Fruit fly (Drosophila melanogaster) whole organism, embryonic: Measurements from ENCODE around the gene STUB1.

Experiments used
- Asciz ChIP-seq: fragments of 200-800 bp; sonication (Bioruptor generic); optimal IDR thresholded peaks from 2 replicates; lab custom pipeline; 2017; ENCODE audit warnings: missing biosample characterization, mild to moderate bottlenecking, missing genetic modification characterization, missing genetic modification reagents
- B-H1 ChIP-seq: fragments of 200-800 bp; sonication (Bioruptor generic); IDR thresholded peaks from 3 replicates; pipeline ENCODE4 v1.3.6; 2022; ENCODE audit warnings: missing biosample characterization, missing genetic modification characterization
- CG12219 ChIP-seq: fragments of 200-800 bp; sonication (Bioruptor generic); optimal IDR thresholded peaks from 3 replicates; lab custom pipeline; 2018; ENCODE audit warnings: missing biosample characterization, mild to moderate bottlenecking, missing genetic modification characterization
- CG12769 ChIP-seq: fragments of 200-800 bp; sonication (Bioruptor generic); optimal IDR thresholded peaks from 2 replicates; lab custom pipeline; 2019; ENCODE audit warnings: missing biosample characterization, mild to moderate bottlenecking, missing genetic modification characterization, moderate library complexity
- CG15514 ChIP-seq: fragments of 200-800 bp; sonication (Bioruptor generic); optimal IDR thresholded peaks from 3 replicates; lab custom pipeline; 2017; ENCODE audit warnings: missing biosample characterization, missing genetic modification characterization, mild to moderate bottlenecking, moderate library complexity, missing genetic modification reagents
- CG2116 ChIP-seq: fragments of 200-800 bp; sonication (Bioruptor generic); optimal IDR thresholded peaks from 3 replicates; lab custom pipeline; 2018; ENCODE audit warnings: missing biosample characterization, mild to moderate bottlenecking, missing genetic modification characterization
- CG2129 ChIP-seq: fragments of 200-800 bp; sonication (Bioruptor generic); IDR thresholded peaks from 2 replicates; pipeline ENCODE4 v1.3.6; 2022; ENCODE audit warnings: missing biosample characterization, missing genetic modification characterization; ENCODE audit not compliant: partially characterized antibody
- CG30403 ChIP-seq: fragments of 200-800 bp; sonication (Bioruptor generic); optimal IDR thresholded peaks from 3 replicates; lab custom pipeline; 2016; ENCODE audit warnings: missing biosample characterization, missing genetic modification characterization
- CG4328 ChIP-seq: fragments of 200-800 bp; sonication (Bioruptor generic); optimal IDR thresholded peaks from 3 replicates; lab custom pipeline; 2017; ENCODE audit warnings: missing biosample characterization, missing genetic modification reagents, missing genetic modification characterization
- CG6272 ChIP-seq: fragments of 200-800 bp; sonication (Bioruptor generic); IDR thresholded peaks from 2 replicates; pipeline ENCODE4 v1.3.6; 2022; ENCODE audit warnings: missing biosample characterization, missing genetic modification characterization
- CG6791 ChIP-seq: fragments of 200-800 bp; sonication (Bioruptor generic); IDR thresholded peaks from 3 replicates; pipeline ENCODE4 v1.3.6; 2022; ENCODE audit warnings: missing biosample characterization, missing genetic modification characterization; ENCODE audit not compliant: partially characterized antibody
- CG7556 ChIP-seq: fragments of 200-800 bp; sonication (Bioruptor generic); optimal IDR thresholded peaks from 2 replicates; lab custom pipeline; 2017; ENCODE audit warnings: missing biosample characterization, mild to moderate bottlenecking, missing genetic modification characterization
- CG8290 ChIP-seq, 3 experiments: fragments of 200-800 bp; sonication (Bioruptor generic); optimal IDR thresholded peaks; 2 replicates each; lab custom pipeline; 2016 to 2019; ENCODE audit warnings: missing biosample characterization in 3 of 3, missing genetic modification characterization in 3 of 3, mild to moderate bottlenecking in 2 of 3, moderate library complexity in 1 of 3
- CG8359 ChIP-seq: fragments of 200-800 bp; sonication (Bioruptor generic); optimal IDR thresholded peaks from 2 replicates; lab custom pipeline; 2017; ENCODE audit warnings: missing biosample characterization, mild to moderate bottlenecking, missing genetic modification characterization, borderline replicate concordance
- CG8478 ChIP-seq: fragments of >200 bp; optimal IDR thresholded peaks from 2 replicates; lab custom pipeline; 2018
- CG9932 ChIP-seq: fragments of 200-800 bp; sonication (Bioruptor generic); IDR thresholded peaks from 2 replicates; pipeline ENCODE4 v1.3.6; 2022; ENCODE audit warnings: missing biosample characterization, missing genetic modification characterization
- Dll ChIP-seq: fragments of 200-800 bp; sonication (Bioruptor generic); IDR thresholded peaks from 4 replicates; pipeline ENCODE4 v1.3.6; 2022; ENCODE audit warnings: missing biosample characterization, missing genetic modification characterization; ENCODE audit not compliant: partially characterized antibody
- HHEX ChIP-seq: fragments of 200-800 bp; sonication (Bioruptor generic); optimal IDR thresholded peaks from 3 replicates; lab custom pipeline; 2017; ENCODE audit warnings: missing biosample characterization, mild to moderate bottlenecking, missing genetic modification characterization, missing genetic modification reagents
- HLHmδ ChIP-seq: fragments of 200-800 bp; sonication (Bioruptor generic); optimal IDR thresholded peaks from 2 replicates; lab custom pipeline; 2018; ENCODE audit warnings: missing biosample characterization, mild to moderate bottlenecking, missing genetic modification characterization, moderate library complexity
- MBD-R2 ChIP-seq: fragments of 200-800 bp; sonication (Bioruptor generic); IDR thresholded peaks from 2 replicates; pipeline ENCODE4 v1.3.6; 2022; ENCODE audit warnings: missing biosample characterization, missing genetic modification characterization
- MTF-1 ChIP-seq: fragments of 200-800 bp; sonication (Bioruptor generic); optimal IDR thresholded peaks from 2 replicates; lab custom pipeline; 2018; ENCODE audit warnings: missing biosample characterization, mild to moderate bottlenecking, missing genetic modification characterization, borderline replicate concordance
- Med ChIP-seq: fragments of 200-800 bp; sonication (Bioruptor generic); peaks from one replicate; lab custom pipeline; 2016; ENCODE audit warnings: missing biosample characterization, missing genetic modification characterization, mild to moderate bottlenecking, inconsistent platforms, moderate library complexity
- PHDP ChIP-seq: fragments of 200-800 bp; sonication (Bioruptor generic); optimal IDR thresholded peaks from 3 replicates; lab custom pipeline; 2018; ENCODE audit warnings: missing biosample characterization, mild to moderate bottlenecking, missing genetic modification characterization, moderate library complexity
- Pdp1 ChIP-seq, 2 experiments: fragments of 200-800 bp; sonication (Bioruptor generic); optimal IDR thresholded peaks; 3 replicates each; lab custom pipeline; 2016; ENCODE audit warnings: missing biosample characterization in 2 of 2, missing genetic modification characterization in 2 of 2, mild to moderate bottlenecking in 1 of 2, moderate library complexity in 1 of 2
- Sin3A ChIP-seq: fragments of >200 bp; optimal IDR thresholded peaks from 2 replicates; lab custom pipeline; 2018
- Sry-β ChIP-seq: fragments of 200-800 bp; sonication (Bioruptor generic); optimal IDR thresholded peaks from 2 replicates; lab custom pipeline; 2018; ENCODE audit warnings: missing biosample characterization, mild to moderate bottlenecking, missing genetic modification characterization, moderate library complexity
- Xbp1 ChIP-seq: fragments of 200-800 bp; sonication (Bioruptor generic); optimal IDR thresholded peaks from 3 replicates; lab custom pipeline; 2016; ENCODE audit warnings: missing biosample characterization, mild to moderate bottlenecking, missing genetic modification characterization
- ab ChIP-seq: fragments of 200-800 bp; sonication (Bioruptor generic); optimal IDR thresholded peaks from 2 replicates; lab custom pipeline; 2016; ENCODE audit warnings: missing biosample characterization, missing genetic modification characterization
- ash1 ChIP-seq: fragments of 200-800 bp; sonication (Bioruptor generic); optimal IDR thresholded peaks from 2 replicates; lab custom pipeline; 2018; ENCODE audit warnings: missing biosample characterization, mild to moderate bottlenecking, missing genetic modification characterization
- bbx ChIP-seq: fragments of 200-800 bp; sonication (Bioruptor generic); IDR thresholded peaks from 2 replicates; pipeline ENCODE4 v1.3.6; 2022; ENCODE audit warnings: missing biosample characterization, missing genetic modification characterization; ENCODE audit not compliant: partially characterized antibody
- crc ChIP-seq: fragments of 200-800 bp; sonication (Bioruptor generic); optimal IDR thresholded peaks from 2 replicates; lab custom pipeline; 2016; ENCODE audit warnings: missing biosample characterization, missing genetic modification characterization
- grau ChIP-seq: fragments of 200-800 bp; optimal IDR thresholded peaks from 3 replicates; lab custom pipeline; 2019; ENCODE audit warnings: missing biosample characterization, mild to moderate bottlenecking, missing genetic modification characterization, moderate library complexity
- hb ChIP-seq: fragments of 200-800 bp; sonication (Bioruptor generic); IDR thresholded peaks from 3 replicates; pipeline ENCODE4 v1.3.6; 2022; ENCODE audit warnings: missing biosample characterization, missing genetic modification characterization; ENCODE audit not compliant: partially characterized antibody
- her ChIP-seq: fragments of 200-800 bp; sonication (Bioruptor generic); optimal IDR thresholded peaks from 2 replicates; lab custom pipeline; 2016; ENCODE audit warnings: missing biosample characterization, missing genetic modification characterization
- insv ChIP-seq, 2 experiments: fragments of 200-800 bp; sonication (Bioruptor generic); optimal IDR thresholded peaks; 3 replicates each; lab custom pipeline; 2016 to 2018; ENCODE audit warnings: missing biosample characterization in 2 of 2, missing genetic modification characterization in 2 of 2
- kah ChIP-seq: fragments of 200-800 bp; sonication (Bioruptor generic); optimal IDR thresholded peaks from 2 replicates; lab custom pipeline; 2018; ENCODE audit warnings: missing biosample characterization, mild to moderate bottlenecking, missing genetic modification characterization
- nerfin-2 ChIP-seq: fragments of 200-800 bp; sonication (Bioruptor generic); IDR thresholded peaks from 2 replicates; pipeline ENCODE4 v1.3.6; 2022; ENCODE audit warnings: missing biosample characterization, missing genetic modification characterization; ENCODE audit not compliant: partially characterized antibody
- onecut ChIP-seq: fragments of 200-800 bp; sonication (Bioruptor generic); IDR thresholded peaks from 2 replicates; pipeline ENCODE4 v1.3.6; 2022; ENCODE audit warnings: missing biosample characterization, missing genetic modification characterization
- p53 ChIP-seq: fragments of 200-800 bp; sonication (Bioruptor generic); optimal IDR thresholded peaks from 2 replicates; lab custom pipeline; 2016; ENCODE audit warnings: missing biosample characterization, missing genetic modification characterization
- pita ChIP-seq: fragments of 200-800 bp; sonication (Bioruptor generic); optimal IDR thresholded peaks from 2 replicates; lab custom pipeline; 2017; ENCODE audit warnings: missing biosample characterization, mild to moderate bottlenecking, missing genetic modification characterization
- ro ChIP-seq: fragments of 200-800 bp; sonication (Bioruptor generic); IDR thresholded peaks from 2 replicates; pipeline ENCODE4 v1.3.6; 2022; ENCODE audit warnings: missing biosample characterization, missing genetic modification characterization
- sna ChIP-seq: fragments of 200-800 bp; sonication (Bioruptor generic); IDR thresholded peaks from 2 replicates; pipeline ENCODE4 v1.3.6; 2022; ENCODE audit warnings: missing biosample characterization, missing genetic modification characterization; ENCODE audit not compliant: partially characterized antibody
- ssp ChIP-seq: fragments of 200-800 bp; sonication (Bioruptor generic); IDR thresholded peaks from 2 replicates; pipeline ENCODE4 v1.3.6; 2022; ENCODE audit warnings: missing biosample characterization, missing genetic modification characterization
- tap ChIP-seq: fragments of 200-800 bp; optimal IDR thresholded peaks from 3 replicates; lab custom pipeline; 2019; ENCODE audit warnings: missing biosample characterization, mild to moderate bottlenecking, missing genetic modification characterization, moderate library complexity
- tll ChIP-seq, 2 experiments: fragments of 200-800 bp in 1 of 2; fragments of >200 bp in 1 of 2; sonication (Bioruptor generic) in 1 of 2; optimal IDR thresholded peaks; 2 replicates each; lab custom pipeline; 2017 to 2019; ENCODE audit warnings: missing biosample characterization in 2 of 2, missing genetic modification characterization in 2 of 2, mild to moderate bottlenecking in 1 of 2, moderate library complexity in 1 of 2
- vvl ChIP-seq: fragments of 200-800 bp; sonication (Bioruptor generic); IDR thresholded peaks from 2 replicates; pipeline ENCODE4 v1.3.6; 2022; ENCODE audit warnings: missing biosample characterization, missing genetic modification characterization
- z ChIP-seq: fragments of 200-800 bp; sonication (Bioruptor generic); IDR thresholded peaks from 3 replicates; pipeline ENCODE4 v1.3.6; 2022; ENCODE audit warnings: missing biosample characterization, missing genetic modification characterization
- zfh1 ChIP-seq: fragments of 200-800 bp; sonication (Bioruptor generic); IDR thresholded peaks from 3 replicates; pipeline ENCODE4 v1.3.6; 2022; ENCODE audit warnings: missing biosample characterization, missing genetic modification characterization

Gene STUB1

dm6 chr2L:10488484-10489223 lies 51.3 kb downstream of the STUB1 start, which contains the start of the genes Cog4 and CG6144 (continued):
- TF ChIP-seq tap (tag; lab: Kevin White, UChicago) (no peak), CG6272 (GFP tag; lab: Robert Waterston, UW) (no peak), Sin3A (lab: Kevin White, UChicago) (peak; percentile 64), B-H1 (no peak), Med (GFP tag; lab: Kevin White, UChicago) (peak; percentile 63), vvl (GFP tag; lab: Robert Waterston, UW) (peak; percentile 44; the same call in 1 of the 2 replicates), ro (GFP tag; lab: Robert Waterston, UW) (no peak), Asciz (GFP tag; lab: Kevin White, UChicago) (no peak), p53 (GFP tag; lab: Kevin White, UChicago) (no peak), CG15514 (GFP tag; lab: Kevin White, UChicago) (peak; percentile 56), her (no peak), ash1 (GFP tag; lab: Kevin White, UChicago) (no peak), CG6791 (GFP tag; lab: Robert Waterston, UW) (peak; percentile 77), z (GFP tag; lab: Robert Waterston, UW) (no peak), CG2129 (GFP tag; lab: Robert Waterston, UW) (peak; percentile 63), CG9932 (GFP tag; lab: Robert Waterston, UW) (peak; percentile 80), Dll (peak; percentile 91), tll (GFP tag; optimal IDR thresholded peaks at IDR 0.05; lab: Kevin White, UChicago) (peak in 1 of 2 experiments; percentile 78), onecut (peak; percentile 91), Sry-β (GFP tag; lab: Kevin White, UChicago) (no peak), hb (GFP tag; lab: Robert Waterston, UW) (peak; percentile 27; the same call in 2 of the 3 replicates), zfh1 (0 out of 3 replicates have a peak, but pooled peaks have one; percentile 43), pita (GFP tag; lab: Kevin White, UChicago) (no peak), Xbp1 (GFP tag; lab: Kevin White, UChicago) (peak; percentile 37), nerfin-2 (GFP tag; lab: Robert Waterston, UW) (peak; percentile 51; the same call in 1 of the 2 replicates), ssp (no peak), MBD-R2 (peak; percentile 87), CG8359 (GFP tag; lab: Kevin White, UChicago) (no peak), CG8290 (GFP tag; optimal IDR thresholded peaks at IDR 0.05; lab: Kevin White, UChicago) (no peak), CG8290 (tag; optimal IDR thresholded peaks at IDR 0.05; lab: Kevin White, UChicago) (no peak), HLHmδ (GFP tag; lab: Kevin White, UChicago) (no peak), bbx (GFP tag; lab: Robert Waterston, UW) (peak; percentile 75), HHEX (no peak), CG12219 (GFP tag; lab: Kevin White, UChicago) (no peak), grau (tag; lab: Kevin White, UChicago) (no peak), ab (GFP tag; lab: Kevin White, UChicago) (no peak), CG30403 (GFP tag; lab: Kevin White, UChicago) (peak; percentile 44), CG2116 (GFP tag; lab: Kevin White, UChicago) (peak; percentile 79), CG4328 (GFP tag; lab: Kevin White, UChicago) (no peak), insv (GFP tag; optimal IDR thresholded peaks at IDR 0.05; lab: Kevin White, UChicago) (peak in 1 of 2 experiments; percentile 86), MTF-1 (GFP tag; lab: Kevin White, UChicago) (no peak), CG8478 (lab: Kevin White, UChicago) (no peak), Pdp1 (GFP tag; optimal IDR thresholded peaks at IDR 0.05; lab: Kevin White, UChicago) (peak in 1 of 2 experiments; percentile 22), crc (GFP tag; lab: Kevin White, UChicago) (no peak), PHDP (tag; lab: Kevin White, UChicago) (no peak), sna (GFP tag; lab: Robert Waterston, UW) (peak; percentile 84), CG7556 (GFP tag; lab: Kevin White, UChicago) (no peak), CG12769 (tag; lab: Kevin White, UChicago) (no peak), kah (GFP tag; lab: Kevin White, UChicago) (no peak)
